Worm (Caenorhabditis elegans) whole organism, L4/young adult: ENCODE data around the gene ptp-1.

Experiments
- W03F9.2 ChIP-seq: fragments of 150-350 bp; optimal IDR thresholded peaks from 2 replicates; lab custom pipeline; 2014; ENCODE audit warnings: missing biosample characterization, missing genetic modification characterization
- him-1 ChIP-seq: sonication (generic microtip); optimal IDR thresholded peaks from 2 replicates; lab custom pipeline; 2016; ENCODE audit warnings: missing genotype, missing genetic modification reagents, missing genetic modification characterization, missing compliant biosample characterization

DNA sequence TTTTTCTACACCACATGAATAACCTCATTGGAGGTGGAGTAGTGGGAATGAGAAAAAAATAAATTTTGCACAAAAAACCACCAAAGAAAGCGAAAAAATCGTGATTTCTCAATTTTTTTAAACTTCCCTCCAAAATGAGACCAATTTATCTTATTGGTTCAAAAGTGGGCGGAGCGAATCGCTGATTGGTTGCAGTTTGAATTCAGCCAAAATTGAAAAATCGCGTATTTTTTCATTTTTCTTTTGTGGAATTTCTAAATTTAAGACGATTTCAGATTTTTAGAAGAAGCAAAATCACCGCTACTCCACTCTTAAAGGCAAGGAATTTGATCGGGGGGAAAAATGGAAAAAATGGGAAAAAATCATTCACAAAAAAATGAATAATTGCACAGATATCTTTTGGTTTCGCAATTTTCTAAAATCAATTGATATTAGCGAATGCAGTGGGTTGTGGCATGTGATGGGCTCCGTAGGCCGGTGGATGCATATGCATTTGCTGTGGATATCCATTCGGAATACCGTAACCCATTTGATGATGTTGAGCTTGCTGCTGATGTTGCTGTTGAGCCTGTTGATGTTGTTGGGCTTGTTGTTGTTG, 22.5 kb downstream of the ptp-1 start:
- TF ChIP-seq him-1 (tag; lab: Kevin White, UChicago): no peak
- no peak for TF ChIP-seq W03F9.2 (tag; lab: Kevin White, UChicago)
